Worm (Caenorhabditis elegans) whole organism, young adult: Measurements from ENCODE around the gene trcs-2.

Experiments
- lin-26 ChIP-seq: fragments of 200-800 bp; sonication (Bioruptor generic); IDR thresholded peaks from 2 replicates; pipeline ENCODE4 v1.3.6; 2022; ENCODE audit warnings: missing genetic modification reagents, missing genetic modification characterization, missing compliant biosample characterization
- snpc-1.1 ChIP-seq: sonication (generic microtip); optimal IDR thresholded peaks from 2 replicates; lab custom pipeline; 2017; ENCODE audit warnings: missing genetic modification characterization, mild to moderate bottlenecking, missing compliant biosample characterization, antibody characterized with exemption, moderate library complexity, missing genotype, missing genetic modification reagents; ENCODE audit not compliant: insufficient read depth
- ztf-3 ChIP-seq: fragments of 200-800 bp; sonication (Bioruptor generic); optimal IDR thresholded peaks from 2 replicates; lab custom pipeline; 2018; ENCODE audit warnings: mild to moderate bottlenecking, missing genetic modification characterization, missing compliant biosample characterization

DNA sequence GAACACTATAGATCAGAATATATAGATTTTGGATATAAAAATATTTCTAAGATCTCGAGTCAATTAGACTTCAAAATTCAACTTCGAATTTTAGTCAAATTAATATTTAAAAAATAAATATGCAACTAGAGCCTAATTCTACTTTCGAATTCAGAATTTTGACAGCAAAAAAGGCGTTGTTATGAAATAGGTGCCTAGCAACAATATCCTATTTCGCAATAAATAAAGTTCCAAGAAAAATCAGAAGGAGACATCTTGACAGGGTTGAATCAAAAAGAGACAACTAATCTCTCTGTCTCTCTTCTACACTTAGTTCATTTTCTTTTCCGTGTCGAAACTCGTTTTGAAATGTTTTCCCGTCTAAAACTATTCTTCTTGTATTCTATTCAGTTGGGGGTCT lies 46.9 kb upstream of the trcs-2 start:
- TF ChIP-seq ztf-3 (GFP tag; lab: Kevin White, UChicago), result no peak
- no peak for TF ChIP-seq snpc-1.1 (tag; lab: Kevin White, UChicago)
- no peak for TF ChIP-seq lin-26
